Fruit fly (Drosophila melanogaster) whole organism, pupa: Measurements from ENCODE around the gene Cyp6a16.

Experiments
- CG12605 ChIP-seq: fragments of 200-800 bp; sonication (Bioruptor generic); IDR thresholded peaks from 2 replicates; pipeline ENCODE4 v1.3.6; 2022; ENCODE audit warnings: missing biosample characterization, missing genetic modification characterization
- CG32121 ChIP-seq: fragments of 200-800 bp; sonication (Bioruptor generic); IDR thresholded peaks from 2 replicates; pipeline ENCODE4 v1.3.6; 2022; ENCODE audit warnings: missing biosample characterization, missing genetic modification characterization
- CG34367 ChIP-seq: fragments of 200-800 bp; sonication (Bioruptor generic); optimal IDR thresholded peaks from 2 replicates; lab custom pipeline; 2018; ENCODE audit warnings: missing biosample characterization, mild to moderate bottlenecking, missing genetic modification characterization
- CG4496 ChIP-seq: fragments of 200-800 bp; sonication (Bioruptor generic); IDR thresholded peaks from 3 replicates; pipeline ENCODE4 v1.3.6; 2022; ENCODE audit warnings: missing biosample characterization, missing genetic modification characterization
- CG8159 ChIP-seq: fragments of 200-800 bp; sonication (Bioruptor generic); optimal IDR thresholded peaks from 3 replicates; lab custom pipeline; 2018; ENCODE audit warnings: missing biosample characterization, mild to moderate bottlenecking, missing genetic modification characterization, moderate library complexity
- CG8301 ChIP-seq: fragments of 200-800 bp; sonication (Bioruptor generic); optimal IDR thresholded peaks from 2 replicates; lab custom pipeline; 2018; ENCODE audit warnings: missing biosample characterization, mild to moderate bottlenecking, missing genetic modification characterization
- D1 ChIP-seq: fragments of 200-800 bp; sonication (Bioruptor generic); optimal IDR thresholded peaks from 2 replicates; lab custom pipeline; 2018; ENCODE audit warnings: missing biosample characterization, mild to moderate bottlenecking, missing genetic modification characterization, moderate library complexity
- EcR ChIP-seq: fragments of 200-800 bp; sonication (Bioruptor generic); optimal IDR thresholded peaks from 3 replicates; lab custom pipeline; 2019; ENCODE audit warnings: missing biosample characterization, missing genetic modification characterization, mild to moderate bottlenecking, moderate library complexity, missing genetic modification reagents
- Ets98B ChIP-seq: fragments of 200-800 bp; sonication (Bioruptor generic); IDR thresholded peaks from 2 replicates; pipeline ENCODE4 v1.3.6; 2022; ENCODE audit warnings: missing biosample characterization, missing genetic modification characterization
- Pif1B ChIP-seq: fragments of 200-800 bp; sonication (Bioruptor generic); optimal IDR thresholded peaks from 3 replicates; lab custom pipeline; 2016; ENCODE audit warnings: missing biosample characterization, missing genetic modification characterization
- Snoo ChIP-seq: fragments of 200-800 bp; sonication (Bioruptor generic); optimal IDR thresholded peaks from 3 replicates; lab custom pipeline; 2017; ENCODE audit warnings: missing biosample characterization, mild to moderate bottlenecking, missing genetic modification characterization, inconsistent platforms
- gl ChIP-seq: fragments of 200-800 bp; sonication (Bioruptor generic); optimal IDR thresholded peaks from 2 replicates; lab custom pipeline; 2018; ENCODE audit warnings: missing biosample characterization, mild to moderate bottlenecking, missing genetic modification characterization
- rn ChIP-seq: fragments of 200-800 bp; sonication (Bioruptor generic); IDR thresholded peaks from 2 replicates; pipeline ENCODE4 v1.3.6; 2022; ENCODE audit warnings: missing biosample characterization, missing genetic modification characterization

DNA sequence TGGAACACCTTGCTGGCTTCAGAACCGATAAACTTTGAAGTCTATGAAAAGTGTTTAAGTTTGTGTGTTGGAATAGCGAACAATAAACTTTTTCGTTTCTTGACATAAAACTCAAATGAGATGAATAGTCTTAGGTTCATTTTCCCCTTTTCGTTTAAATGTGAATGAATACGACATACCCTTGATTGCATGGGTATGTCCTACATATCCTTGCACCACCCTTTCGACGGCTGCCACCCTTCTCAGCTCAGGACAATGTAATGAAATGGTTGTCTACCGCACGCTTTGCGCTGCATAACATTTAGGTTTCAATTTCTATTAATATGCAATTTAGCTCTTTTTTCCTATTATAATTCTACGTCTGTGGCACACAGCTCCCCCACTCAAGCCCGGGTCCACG lies 42.5 kb downstream of the Cyp6a16 start, which contains the start of gene CG14011:
- TF ChIP-seq CG8159, result no peak
- no peak for TF ChIP-seq gl (tag; lab: Kevin White, UChicago)
- no peak for TF ChIP-seq CG34367 (tag; lab: Kevin White, UChicago)
- TF ChIP-seq Ets98B, result no peak
- TF ChIP-seq CG12605 (GFP tag; lab: Robert Waterston, UW), result no peak
- no peak for TF ChIP-seq EcR (GFP tag; lab: Kevin White, UChicago)
- TF ChIP-seq D1 (tag; lab: Kevin White, UChicago), result no peak
- no peak for TF ChIP-seq CG4496
- no peak for TF ChIP-seq Snoo (tag; lab: Kevin White, UChicago)
- TF ChIP-seq Pif1B (GFP tag; lab: Kevin White, UChicago), result no peak
- TF ChIP-seq CG8301 (tag; lab: Kevin White, UChicago), result no peak
- TF ChIP-seq CG32121, result no peak
- no peak for TF ChIP-seq rn
